Worm (Caenorhabditis elegans) whole organism, early embryonic: ENCODE results near the gene F16F9.4.
"Not testable (repeated sequence)": the region's sequence is repeated elsewhere in the genome, so short reads cannot be mapped to it uniquely, and the experiment has no call there.

Experiments
- B0310.2 ChIP-seq: sonication (generic microtip); optimal IDR thresholded peaks from 2 replicates; lab custom pipeline; 2016; ENCODE audit warnings: mild to moderate bottlenecking, missing genetic modification characterization, missing compliant biosample characterization
- F13C5.2 ChIP-seq: sonication (generic microtip); optimal IDR thresholded peaks from 2 replicates; lab custom pipeline; 2017; ENCODE audit warnings: mild to moderate bottlenecking, missing genetic modification characterization, inconsistent platforms, missing compliant biosample characterization
- aly-1 ChIP-seq: sonication (generic microtip); optimal IDR thresholded peaks from 2 replicates; lab custom pipeline; 2016; ENCODE audit warnings: missing genetic modification characterization, missing compliant biosample characterization
- ama-1 ChIP-seq: fragments of 150-350 bp; optimal IDR thresholded peaks from 2 replicates; lab custom pipeline; 2014
- ceh-13 ChIP-seq: fragments of 200-800 bp; sonication (Bioruptor generic); optimal IDR thresholded peaks from 2 replicates; lab custom pipeline; 2018; ENCODE audit warnings: mild to moderate bottlenecking, missing genetic modification characterization, missing compliant biosample characterization
- ets-7 ChIP-seq: sonication (generic microtip); optimal IDR thresholded peaks from 2 replicates; lab custom pipeline; 2016; ENCODE audit warnings: missing genotype, missing genetic modification characterization, missing compliant biosample characterization
- flt-1 ChIP-seq: fragments of 200-800 bp; sonication (Bioruptor generic); IDR thresholded peaks from 2 replicates; pipeline ENCODE4 v1.3.6; 2022; ENCODE audit warnings: missing genetic modification characterization, missing compliant biosample characterization
- hmbx-1 ChIP-seq: sonication (generic microtip); optimal IDR thresholded peaks from 2 replicates; lab custom pipeline; 2016; ENCODE audit warnings: mild to moderate bottlenecking, missing genetic modification characterization, missing compliant biosample characterization
- hnd-1 ChIP-seq: sonication (generic microtip); optimal IDR thresholded peaks from 2 replicates; lab custom pipeline; 2016; ENCODE audit warnings: missing genetic modification characterization, missing compliant biosample characterization
- pes-1 ChIP-seq: fragments of 200-800 bp; sonication (Bioruptor generic); IDR thresholded peaks from 2 replicates; pipeline ENCODE4 v1.3.6; 2022; ENCODE audit warnings: missing genetic modification reagents, missing genetic modification characterization, missing compliant biosample characterization
- scrt-1 ChIP-seq: fragments of 200-800 bp; sonication (Bioruptor generic); IDR thresholded peaks from 2 replicates; pipeline ENCODE4 v1.3.6; 2022; ENCODE audit warnings: missing genetic modification characterization, missing compliant biosample characterization
- sea-1 ChIP-seq: fragments of 200-800 bp; sonication (Bioruptor generic); conservative IDR thresholded peaks from 2 replicates; pipeline ENCODE4 v1.3.6; 2022; ENCODE audit warnings: missing genetic modification characterization, missing compliant biosample characterization
- tbx-11 ChIP-seq: fragments of 200-800 bp; sonication (Bioruptor generic); IDR thresholded peaks from 2 replicates; pipeline ENCODE4 v1.3.6; 2022; ENCODE audit warnings: missing genetic modification characterization, missing compliant biosample characterization
- tra-4 ChIP-seq: sonication (generic microtip); optimal IDR thresholded peaks from 2 replicates; lab custom pipeline; 2017; ENCODE audit warnings: missing genetic modification characterization, missing compliant biosample characterization

- not testable (repeated sequence) for TF ChIP-seq tra-4 (tag; lab: Kevin White, UChicago); hnd-1; pes-1; sea-1 (GFP tag; lab: Robert Waterston, UW); ama-1; ceh-13 (GFP tag; lab: Kevin White, UChicago); ets-7 (tag; lab: Kevin White, UChicago); F13C5.2 (tag; lab: Kevin White, UChicago); scrt-1; aly-1 (tag; lab: Kevin White, UChicago); flt-1; tbx-11 (GFP tag; lab: Robert Waterston, UW); hmbx-1; B0310.2 (tag; lab: Kevin White, UChicago)
These were observed 52.4 kb downstream of the F16F9.4 start, which contains the start of gene F08F1.9 for ce11 chrX:8410754-8411153.
